Fruit fly (Drosophila melanogaster) whole organism, embryonic: ENCODE results near the gene Sec63.
A peak's percentile ranks its signal among the peaks of the same experiment; 100 is the strongest.

Source experiments
- Antp ChIP-seq: fragments of 200-800 bp; sonication (Bioruptor generic); optimal IDR thresholded peaks from 3 replicates; lab custom pipeline; 2016; ENCODE audit warnings: missing biosample characterization, missing genetic modification characterization
- CG10462 ChIP-seq: fragments of 200-800 bp; sonication (Bioruptor generic); optimal IDR thresholded peaks from 2 replicates; lab custom pipeline; 2016; ENCODE audit warnings: missing biosample characterization, missing genetic modification characterization
- CG12391 ChIP-seq: fragments of 200-800 bp; sonication (Bioruptor generic); optimal IDR thresholded peaks from 3 replicates; lab custom pipeline; 2018; ENCODE audit warnings: missing biosample characterization, mild to moderate bottlenecking, missing genetic modification characterization, moderate library complexity
- CG12942 ChIP-seq: fragments of 200-800 bp; sonication (Bioruptor generic); optimal IDR thresholded peaks from 3 replicates; lab custom pipeline; 2016; ENCODE audit warnings: missing biosample characterization, missing genetic modification characterization
- CG14710 ChIP-seq: fragments of 200-800 bp; sonication (Bioruptor generic); optimal IDR thresholded peaks from 3 replicates; lab custom pipeline; 2019; ENCODE audit warnings: missing biosample characterization, mild to moderate bottlenecking, missing genetic modification characterization, moderate library complexity
- CG14860 ChIP-seq: fragments of 200-800 bp; sonication (Bioruptor generic); IDR thresholded peaks from 3 replicates; pipeline ENCODE4 v1.3.6; 2022; ENCODE audit warnings: missing biosample characterization, missing genetic modification characterization; ENCODE audit not compliant: partially characterized antibody
- CG15514 ChIP-seq: fragments of 200-800 bp; sonication (Bioruptor generic); optimal IDR thresholded peaks from 3 replicates; lab custom pipeline; 2017; ENCODE audit warnings: missing biosample characterization, missing genetic modification characterization, mild to moderate bottlenecking, moderate library complexity, missing genetic modification reagents
- CG15601 ChIP-seq: fragments of 200-800 bp; sonication (Bioruptor generic); optimal IDR thresholded peaks from 3 replicates; lab custom pipeline; 2019; ENCODE audit warnings: missing biosample characterization, mild to moderate bottlenecking, missing genetic modification characterization, moderate library complexity
- CG16815 ChIP-seq: fragments of 200-800 bp; sonication (Bioruptor generic); optimal IDR thresholded peaks from 3 replicates; lab custom pipeline; 2017; ENCODE audit warnings: missing biosample characterization, mild to moderate bottlenecking, missing genetic modification characterization
- CG16863 ChIP-seq: fragments of 200-800 bp; sonication (Bioruptor generic); optimal IDR thresholded peaks from 3 replicates; lab custom pipeline; 2016; ENCODE audit warnings: missing biosample characterization, missing genetic modification characterization
- CG17328 ChIP-seq: fragments of 200-800 bp; sonication (Bioruptor generic); IDR thresholded peaks from 2 replicates; pipeline ENCODE4 v1.3.6; 2022; ENCODE audit warnings: missing biosample characterization, missing genetic modification characterization
- CG17912 ChIP-seq: fragments of 200-800 bp; sonication (Bioruptor generic); optimal IDR thresholded peaks from 2 replicates; lab custom pipeline; 2018; ENCODE audit warnings: missing biosample characterization, mild to moderate bottlenecking, missing genetic modification characterization
- CG2129 ChIP-seq: fragments of 200-800 bp; sonication (Bioruptor generic); IDR thresholded peaks from 2 replicates; pipeline ENCODE4 v1.3.6; 2022; ENCODE audit warnings: missing biosample characterization, missing genetic modification characterization; ENCODE audit not compliant: partially characterized antibody
- CG2712 ChIP-seq: fragments of 200-800 bp; optimal IDR thresholded peaks from 3 replicates; lab custom pipeline; 2019; ENCODE audit warnings: missing biosample characterization, mild to moderate bottlenecking, missing genetic modification characterization, moderate library complexity
- CG6683 ChIP-seq: fragments of 200-800 bp; sonication (Bioruptor generic); optimal IDR thresholded peaks from 2 replicates; lab custom pipeline; 2017; ENCODE audit warnings: missing biosample characterization, mild to moderate bottlenecking, missing genetic modification characterization, missing genetic modification reagents
- CG8765 ChIP-seq: fragments of 200-800 bp; sonication (Bioruptor generic); IDR thresholded peaks from 2 replicates; pipeline ENCODE4 v1.3.6; 2022; ENCODE audit warnings: missing biosample characterization, missing genetic modification characterization
- CG9932 ChIP-seq: fragments of 200-800 bp; sonication (Bioruptor generic); IDR thresholded peaks from 2 replicates; pipeline ENCODE4 v1.3.6; 2022; ENCODE audit warnings: missing biosample characterization, missing genetic modification characterization
- CHES-1-like ChIP-seq: fragments of 200-800 bp; sonication (Bioruptor generic); optimal IDR thresholded peaks from 2 replicates; lab custom pipeline; 2016; ENCODE audit warnings: missing biosample characterization, missing genetic modification characterization
- D19A ChIP-seq: fragments of 200-800 bp; optimal IDR thresholded peaks from 3 replicates; lab custom pipeline; 2019; ENCODE audit warnings: missing biosample characterization, mild to moderate bottlenecking, missing genetic modification characterization, moderate library complexity
- Dip3 ChIP-seq: fragments of 200-800 bp; sonication (Bioruptor generic); optimal IDR thresholded peaks from 3 replicates; lab custom pipeline; 2016; ENCODE audit warnings: missing biosample characterization, missing genetic modification characterization
- Ets65A ChIP-seq: fragments of 200-800 bp; sonication (Bioruptor generic); peaks from one replicate; lab custom pipeline; 2016; ENCODE audit warnings: missing biosample characterization, missing genetic modification characterization
- H15 ChIP-seq: fragments of 200-800 bp; sonication (Bioruptor generic); IDR thresholded peaks from 3 replicates; pipeline ENCODE4 v1.3.6; 2022; ENCODE audit warnings: missing biosample characterization, missing genetic modification characterization
- HmgD ChIP-seq: fragments of 200-800 bp; sonication (Bioruptor generic); optimal IDR thresholded peaks from 3 replicates; lab custom pipeline; 2016; ENCODE audit warnings: missing biosample characterization, missing genetic modification characterization
- Mes4 ChIP-seq: fragments of 200-800 bp; sonication (Bioruptor generic); optimal IDR thresholded peaks from 2 replicates; lab custom pipeline; 2016; ENCODE audit warnings: missing biosample characterization, missing genetic modification characterization
- Mrtf ChIP-seq: fragments of 200-800 bp; sonication (Bioruptor generic); IDR thresholded peaks from 3 replicates; pipeline ENCODE4 v1.3.6; 2022; ENCODE audit warnings: missing biosample characterization, missing genetic modification characterization
- NC2α ChIP-seq: fragments of 200-800 bp; sonication (Bioruptor generic); optimal IDR thresholded peaks from 2 replicates; lab custom pipeline; 2016; ENCODE audit warnings: missing biosample characterization, missing genetic modification characterization
- Neu2 ChIP-seq: fragments of 200-800 bp; sonication (Bioruptor generic); optimal IDR thresholded peaks from 3 replicates; lab custom pipeline; 2016; ENCODE audit warnings: missing biosample characterization, missing genetic modification characterization, borderline replicate concordance
- Ravus ChIP-seq: fragments of 200-800 bp; sonication (Bioruptor generic); IDR thresholded peaks from 2 replicates; pipeline ENCODE4 v1.3.6; 2022; ENCODE audit warnings: missing biosample characterization, missing genetic modification characterization
- Tbp ChIP-seq: fragments of >200 bp; optimal IDR thresholded peaks from 2 replicates; lab custom pipeline; 2018; ENCODE audit warnings: missing biosample characterization, missing genetic modification characterization
- Trl ChIP-seq, 3 experiments: fragments of >200 bp in 2 of 3; fragments of 200-800 bp in 1 of 3; sonication (Bioruptor generic) in 1 of 3; optimal IDR thresholded peaks; 2 replicates in 1 of 3; 3 replicates in 2 of 3; lab custom pipeline; 2016 to 2017; ENCODE audit warnings: missing biosample characterization in 1 of 3, missing genetic modification characterization in 1 of 3
- chn ChIP-seq: fragments of 200-800 bp; sonication (Bioruptor generic); optimal IDR thresholded peaks from 2 replicates; lab custom pipeline; 2016; ENCODE audit warnings: missing biosample characterization, missing genetic modification characterization
- dan ChIP-seq: fragments of 200-800 bp; sonication (Bioruptor generic); IDR thresholded peaks from 2 replicates; pipeline ENCODE4 v1.3.6; 2022; ENCODE audit warnings: missing biosample characterization, missing genetic modification characterization
- dimm ChIP-seq: fragments of 200-800 bp; sonication (Bioruptor generic); IDR thresholded peaks from 2 replicates; pipeline ENCODE4 v1.3.6; 2022; ENCODE audit warnings: missing biosample characterization, missing genetic modification characterization
- dpn ChIP-seq, 2 experiments: fragments of 200-800 bp; sonication (Bioruptor generic); optimal IDR thresholded peaks; 3 replicates each; lab custom pipeline; 2016; ENCODE audit warnings: missing biosample characterization in 2 of 2, missing genetic modification characterization in 2 of 2
- knrl ChIP-seq: fragments of 200-800 bp; sonication (Bioruptor generic); IDR thresholded peaks from 3 replicates; pipeline ENCODE4 v1.3.6; 2022; ENCODE audit warnings: missing biosample characterization, missing genetic modification characterization; ENCODE audit not compliant: partially characterized antibody
- mirr ChIP-seq: fragments of 200-800 bp; sonication (Bioruptor generic); optimal IDR thresholded peaks from 3 replicates; lab custom pipeline; 2018; ENCODE audit warnings: missing biosample characterization, mild to moderate bottlenecking, missing genetic modification characterization
- oc ChIP-seq: fragments of 200-800 bp; sonication (Bioruptor generic); optimal IDR thresholded peaks from 2 replicates; lab custom pipeline; 2018; ENCODE audit warnings: missing biosample characterization, mild to moderate bottlenecking, missing genetic modification characterization, moderate library complexity
- pb ChIP-seq: fragments of 200-800 bp; sonication (Bioruptor generic); optimal IDR thresholded peaks from 3 replicates; lab custom pipeline; 2016; ENCODE audit warnings: missing biosample characterization, missing genetic modification characterization
- pho ChIP-seq: fragments of 200-800 bp; sonication (Bioruptor generic); optimal IDR thresholded peaks from 2 replicates; lab custom pipeline; 2016; ENCODE audit warnings: missing biosample characterization, missing genetic modification characterization
- salm ChIP-seq: fragments of 200-800 bp; sonication (Bioruptor generic); optimal IDR thresholded peaks from 2 replicates; lab custom pipeline; 2018; ENCODE audit warnings: missing biosample characterization, mild to moderate bottlenecking, missing genetic modification characterization
- sd ChIP-seq: fragments of 200-800 bp; sonication (Bioruptor generic); optimal IDR thresholded peaks from 3 replicates; lab custom pipeline; 2018; ENCODE audit warnings: missing biosample characterization, mild to moderate bottlenecking, missing genetic modification characterization, moderate library complexity
- shn ChIP-seq: fragments of 200-800 bp; sonication (Bioruptor generic); optimal IDR thresholded peaks from 3 replicates; lab custom pipeline; 2016; ENCODE audit warnings: missing biosample characterization, missing genetic modification characterization
- sna ChIP-seq: fragments of 200-800 bp; sonication (Bioruptor generic); IDR thresholded peaks from 2 replicates; pipeline ENCODE4 v1.3.6; 2022; ENCODE audit warnings: missing biosample characterization, missing genetic modification characterization; ENCODE audit not compliant: partially characterized antibody
- tap ChIP-seq: fragments of 200-800 bp; optimal IDR thresholded peaks from 3 replicates; lab custom pipeline; 2019; ENCODE audit warnings: missing biosample characterization, mild to moderate bottlenecking, missing genetic modification characterization, moderate library complexity
- trem ChIP-seq: fragments of 200-800 bp; optimal IDR thresholded peaks from 3 replicates; lab custom pipeline; 2019; ENCODE audit warnings: missing biosample characterization, mild to moderate bottlenecking, missing genetic modification characterization, moderate library complexity
- trh ChIP-seq: fragments of 200-800 bp; sonication (Bioruptor generic); optimal IDR thresholded peaks from 2 replicates; lab custom pipeline; 2016; ENCODE audit warnings: missing biosample characterization, missing genetic modification characterization
- twi ChIP-seq: fragments of 200-800 bp; optimal IDR thresholded peaks from 2 replicates; lab custom pipeline; 2019; ENCODE audit warnings: missing biosample characterization, mild to moderate bottlenecking, missing genetic modification characterization, moderate library complexity
- usp ChIP-seq: fragments of >200 bp; optimal IDR thresholded peaks from 2 replicates; lab custom pipeline; 2017; ENCODE audit warnings: missing biosample characterization, missing genetic modification characterization
- vfl ChIP-seq: fragments of 200-800 bp; sonication (Bioruptor generic); optimal IDR thresholded peaks from 2 replicates; lab custom pipeline; 2016; ENCODE audit warnings: missing biosample characterization, missing genetic modification characterization
- wor ChIP-seq: fragments of 200-800 bp; sonication (Bioruptor generic); IDR thresholded peaks from 2 replicates; pipeline ENCODE4 v1.3.6; 2022; ENCODE audit warnings: missing biosample characterization, missing genetic modification characterization

The Sec63 gene

dm6 chr3L:7356386-7357117, 3.8 kb upstream of the Sec63 start, which contains the start of gene CTCF (continued):
- TF ChIP-seq CHES-1-like (GFP tag; lab: Kevin White, UChicago): peak; percentile 30
- no peak for TF ChIP-seq oc (tag; lab: Kevin White, UChicago)
- no peak for TF ChIP-seq vfl (GFP tag; lab: Kevin White, UChicago)
- TF ChIP-seq pho: no peak
- peak; percentile 91 for TF ChIP-seq trem (tag; lab: Kevin White, UChicago)
- TF ChIP-seq Trl (optimal IDR thresholded peaks at IDR 0.05; lab: Kevin White, UChicago): no peak
- TF ChIP-seq Trl (GFP tag; optimal IDR thresholded peaks at IDR 0.05; lab: Kevin White, UChicago): peak; percentile 17
- TF ChIP-seq CG2129 (GFP tag; lab: Robert Waterston, UW): peak; percentile 63
- peak; percentile 41 for TF ChIP-seq D19A (tag; lab: Kevin White, UChicago)
- peak; percentile 34 for TF ChIP-seq CG15601
- no peak for TF ChIP-seq CG10462 (GFP tag; lab: Kevin White, UChicago)
- TF ChIP-seq CG2712: peak; percentile 64
- peak; percentile 40 for TF ChIP-seq CG16863 (GFP tag; lab: Kevin White, UChicago)
- peak; percentile 18 for TF ChIP-seq chn (GFP tag; lab: Kevin White, UChicago)
- peak; percentile 43 for TF ChIP-seq CG12391
- TF ChIP-seq CG16815 (GFP tag; lab: Kevin White, UChicago): no peak
- peak; percentile 41; the same call in 1 of the 3 replicates for TF ChIP-seq H15 (GFP tag; lab: Robert Waterston, UW)
- TF ChIP-seq Mrtf: 0 out of 3 replicates have a peak, but pooled peaks have one; percentile 48
- no peak for TF ChIP-seq trh (GFP tag; lab: Kevin White, UChicago)
- TF ChIP-seq mirr (GFP tag; lab: Kevin White, UChicago): peak; percentile 56
- no peak for TF ChIP-seq CG6683 (GFP tag; lab: Kevin White, UChicago)
- peak; percentile 49 for TF ChIP-seq Tbp
- TF ChIP-seq CG8765 (GFP tag; lab: Robert Waterston, UW): no peak
- TF ChIP-seq shn: no peak
- no peak for TF ChIP-seq Dip3 (GFP tag; lab: Kevin White, UChicago)
- TF ChIP-seq CG15514 (GFP tag; lab: Kevin White, UChicago): peak; percentile 95
- TF ChIP-seq Antp (GFP tag; lab: Kevin White, UChicago): peak; percentile 55
- TF ChIP-seq twi: peak; percentile 35
- no peak for TF ChIP-seq CG17328 (GFP tag; lab: Robert Waterston, UW)
- TF ChIP-seq CG9932 (GFP tag; lab: Robert Waterston, UW): peak; percentile 43
- TF ChIP-seq dan (GFP tag; lab: Robert Waterston, UW): no peak
- TF ChIP-seq Ets65A (GFP tag; lab: Kevin White, UChicago): peak; percentile 91
- peak; percentile 5 for TF ChIP-seq salm
- peak; percentile 33 for TF ChIP-seq Mes4 (GFP tag; lab: Kevin White, UChicago)
- peak; percentile 53 to 59 for TF ChIP-seq dpn (GFP tag; optimal IDR thresholded peaks at IDR 0.05; lab: Kevin White, UChicago)
- no peak for TF ChIP-seq HmgD (GFP tag; lab: Kevin White, UChicago)
- TF ChIP-seq knrl: peak; percentile 82
- peak; percentile 77 for TF ChIP-seq sna (GFP tag; lab: Robert Waterston, UW)
- no peak; the same call in 1 of the 2 replicates for TF ChIP-seq wor (GFP tag; lab: Robert Waterston, UW)
- peak; percentile 50 for TF ChIP-seq CG14710 (tag; lab: Kevin White, UChicago)
- peak; percentile 64 for TF ChIP-seq sd
- TF ChIP-seq usp (GFP tag; lab: Kevin White, UChicago): no peak
- TF ChIP-seq CG17912 (GFP tag; lab: Kevin White, UChicago): no peak
- TF ChIP-seq NC2α (GFP tag; lab: Kevin White, UChicago): peak; percentile 43
- TF ChIP-seq Neu2 (GFP tag; lab: Kevin White, UChicago): no peak
- peak; percentile 40 for TF ChIP-seq pb (GFP tag; lab: Kevin White, UChicago)
- peak; percentile 12 for TF ChIP-seq tap (tag; lab: Kevin White, UChicago)
- no peak for TF ChIP-seq dimm (GFP tag; lab: Robert Waterston, UW)
- no peak for TF ChIP-seq CG12942 (GFP tag; lab: Kevin White, UChicago)
- TF ChIP-seq CG14860 (GFP tag; lab: Robert Waterston, UW): peak; percentile 65
- TF ChIP-seq Ravus (GFP tag; lab: Robert Waterston, UW): no peak
